Worm (Caenorhabditis elegans) whole organism, young adult: ENCODE data around the gene col-72.
"Not testable (repeated sequence)": the region's sequence is repeated elsewhere in the genome, so short reads cannot be mapped to it uniquely, and the experiment has no call there.

ENCODE experiments used
- B0261.1 ChIP-seq: sonication (generic microtip); optimal IDR thresholded peaks from 2 replicates; lab custom pipeline; 2016; ENCODE audit warnings: mild to moderate bottlenecking, missing genetic modification characterization, moderate library complexity, missing compliant biosample characterization
- Y67H2A.10 ChIP-seq: fragments of 200-800 bp; sonication (Bioruptor generic); conservative IDR thresholded peaks from 2 replicates; pipeline ENCODE4 v1.3.6; 2022; ENCODE audit warnings: missing genetic modification reagents, missing genetic modification characterization, missing compliant biosample characterization
- ama-1 ChIP-seq, 3 experiments: fragments of 150-350 bp in 1 of 3; sonication (generic microtip) in 2 of 3; optimal IDR thresholded peaks; 2 replicates each; lab custom pipeline; 2014 to 2018; ENCODE audit warnings: missing biosample characterization in 2 of 3, missing genetic modification characterization in 2 of 3, missing genetic modification reagents in 2 of 3
- bed-1 ChIP-seq: fragments of 200-800 bp; sonication (Bioruptor generic); IDR thresholded peaks from 2 replicates; pipeline ENCODE4 v1.3.6; 2022; ENCODE audit warnings: missing genetic modification reagents, missing genetic modification characterization, missing compliant biosample characterization
- bed-2 ChIP-seq: fragments of 200-800 bp; sonication (Bioruptor generic); IDR thresholded peaks from 2 replicates; pipeline ENCODE4 v1.3.6; 2022; ENCODE audit warnings: missing genetic modification reagents, missing genetic modification characterization, missing compliant biosample characterization
- hmg-1.2 ChIP-seq: fragments of 200-800 bp; sonication (Bioruptor generic); IDR thresholded peaks from 2 replicates; pipeline ENCODE4 v1.3.6; 2022; ENCODE audit warnings: missing genetic modification reagents, missing genetic modification characterization, missing compliant biosample characterization
- hsf-1 ChIP-seq: fragments of 200-800 bp; sonication (Bioruptor generic); IDR thresholded peaks from 2 replicates; pipeline ENCODE4 v1.3.6; 2022; ENCODE audit warnings: missing genetic modification reagents, missing genetic modification characterization, missing compliant biosample characterization
- nfya-1 ChIP-seq: sonication (generic microtip); optimal IDR thresholded peaks from 2 replicates; lab custom pipeline; 2017; ENCODE audit warnings: antibody characterized with exemption, missing compliant biosample characterization, missing genetic modification characterization, borderline replicate concordance; ENCODE audit not compliant: insufficient read depth
- nhr-179 ChIP-seq: sonication (generic microtip); optimal IDR thresholded peaks from 2 replicates; lab custom pipeline; 2016; ENCODE audit warnings: mild to moderate bottlenecking, missing genetic modification characterization, missing compliant biosample characterization
- nhr-90 ChIP-seq: sonication (generic microtip); optimal IDR thresholded peaks from 2 replicates; lab custom pipeline; 2016; ENCODE audit warnings: missing genotype, mild to moderate bottlenecking, missing genetic modification characterization, missing compliant biosample characterization
- unc-62 ChIP-seq: fragments of 150-350 bp; optimal IDR thresholded peaks from 2 replicates; lab custom pipeline; 2014; ENCODE audit warnings: missing biosample characterization, missing genetic modification reagents, missing genetic modification characterization
- ztf-28 ChIP-seq: fragments of 200-800 bp; sonication (Bioruptor generic); IDR thresholded peaks from 2 replicates; pipeline ENCODE4 v1.3.6; 2022; ENCODE audit warnings: missing genetic modification reagents, missing genetic modification characterization, missing compliant biosample characterization

DNA sequence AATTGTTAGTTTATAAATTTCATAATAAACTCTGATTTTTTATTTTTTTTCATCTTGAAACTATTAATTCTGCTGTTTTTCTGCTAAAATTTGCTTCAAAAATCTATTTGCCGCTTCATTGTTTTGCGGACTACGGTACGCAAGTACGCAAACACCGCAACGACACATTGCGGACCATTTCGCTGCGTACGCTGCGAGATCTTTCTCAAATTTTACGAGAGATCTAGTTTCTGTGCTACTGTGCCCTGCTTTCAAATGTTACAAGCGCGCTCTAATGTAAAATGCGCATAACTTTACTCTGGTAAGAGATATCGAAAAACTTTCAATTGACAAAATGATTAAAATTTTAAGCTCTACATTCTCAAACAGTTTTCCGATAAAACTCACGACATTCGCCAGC is 450 bp downstream of the col-72 start:
- TF ChIP-seq ztf-28; bed-2 (GFP tag; lab: Robert Waterston, UW); nhr-179 (tag; lab: Kevin White, UChicago); ama-1 (optimal IDR thresholded peaks at IDR 0.05; lab: Kevin White, UChicago); ama-1 (GFP tag; optimal IDR thresholded peaks at IDR 0.05; lab: Kevin White, UChicago); nfya-1; hsf-1; bed-1 (GFP tag; lab: Robert Waterston, UW); unc-62; nhr-90 (tag; lab: Kevin White, UChicago): not testable (repeated sequence)
- TF ChIP-seq B0261.1 (tag; lab: Kevin White, UChicago) (peak; percentile 42), hmg-1.2 (GFP tag; lab: Robert Waterston, UW) (peak; percentile 94), Y67H2A.10 (GFP tag; lab: Robert Waterston, UW) (0 out of 2 replicates have a peak, but pooled peaks have one; percentile 9)
